Fruit fly (Drosophila melanogaster): ENCODE results near the gene CG7778.
A peak's percentile ranks its signal among the peaks of the same experiment; 100 is the strongest.

The CG7778 gene

DNA sequence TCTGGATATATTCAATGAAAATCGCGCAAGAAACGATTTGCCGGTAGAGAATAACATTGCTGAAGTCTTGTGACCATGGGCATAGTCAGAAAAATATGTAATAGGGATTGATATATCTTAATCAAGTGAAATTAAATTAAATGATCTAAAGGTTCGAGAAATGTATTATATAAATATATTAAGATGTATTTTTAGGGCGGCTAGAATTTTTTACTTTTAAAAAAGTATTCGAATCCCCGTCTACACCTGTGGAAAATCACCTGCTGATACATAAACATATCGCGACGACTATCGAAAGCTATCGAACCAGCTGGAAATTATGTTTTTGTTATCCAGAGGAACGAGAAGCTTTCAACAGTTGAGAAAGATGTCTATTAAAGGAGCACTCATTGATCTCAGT is 30.3 kb downstream of the CG7778 start, which contains the start of the genes CG13390 and CG17294 (continued):
- peak; percentile 100 for TF ChIP-seq stc (GFP tag; IDR thresholded peaks at IDR 0.05)
- peak; percentile 81 for TF ChIP-seq CG4282 (GFP tag; optimal IDR thresholded peaks at IDR 0.05)
- peak; percentile 100 for TF ChIP-seq CG3847 (GFP tag; IDR thresholded peaks at IDR 0.05)
- TF ChIP-seq tio (GFP tag; optimal IDR thresholded peaks at IDR 0.05): peak; percentile 98
- peak; percentile 100 for TF ChIP-seq dmrt99B (tag; optimal IDR thresholded peaks at IDR 0.05)
- TF ChIP-seq cato (GFP tag; optimal IDR thresholded peaks at IDR 0.05; ENCODE audit: borderline replicate concordance): peak; percentile 98
- TF ChIP-seq knrl (GFP tag; IDR thresholded peaks at IDR 0.05; ENCODE audit: partially characterized antibody): peak; percentile 76
- TF ChIP-seq Dbx (GFP tag; IDR thresholded peaks at IDR 0.05): peak; percentile 100
- TF ChIP-seq bab2 (GFP tag; optimal IDR thresholded peaks at IDR 0.05): peak; percentile 96
- TF ChIP-seq corto (GFP tag; optimal IDR thresholded peaks at IDR 0.05): peak; percentile 99
- peak; percentile 99 for TF ChIP-seq CG4617 (GFP tag; optimal IDR thresholded peaks at IDR 0.05; ENCODE audit: borderline replicate concordance)
- peak; percentile 92 for TF ChIP-seq CG16863 (GFP tag; optimal IDR thresholded peaks at IDR 0.05)
- TF ChIP-seq Doc2 (GFP tag; IDR thresholded peaks at IDR 0.05): peak; percentile 98
- peak; percentile 99 for TF ChIP-seq CG2199 (GFP tag; IDR thresholded peaks at IDR 0.05)
- TF ChIP-seq CG3838 (GFP tag; optimal IDR thresholded peaks at IDR 0.05): peak; percentile 96
- peak; percentile 99 for TF ChIP-seq CG6689 (GFP tag; IDR thresholded peaks at IDR 0.05)
- peak; percentile 100 for TF ChIP-seq CG17359 (tag; optimal IDR thresholded peaks at IDR 0.05)
- TF ChIP-seq HLH4C (GFP tag; IDR thresholded peaks at IDR 0.05; ENCODE audit: partially characterized antibody): peak; percentile 76
- peak; percentile 99 for TF ChIP-seq jigr1 (GFP tag; IDR thresholded peaks at IDR 0.05)
- peak; percentile 97 for TF ChIP-seq kni (GFP tag; optimal IDR thresholded peaks at IDR 0.05)
- peak; percentile 99 for TF ChIP-seq YL-1 (GFP tag; optimal IDR thresholded peaks at IDR 0.05)
- TF ChIP-seq dan (GFP tag; IDR thresholded peaks at IDR 0.05): peak; percentile 97
- peak; percentile 96 to 100 for TF ChIP-seq Hr51 (GFP tag; optimal IDR thresholded peaks at IDR 0.05)
- TF ChIP-seq CG15514 (GFP tag; optimal IDR thresholded peaks at IDR 0.05): peak; percentile 98
- peak; percentile 100 for TF ChIP-seq CG9817 (tag; optimal IDR thresholded peaks at IDR 0.05)
- TF ChIP-seq Dad (GFP tag; optimal IDR thresholded peaks at IDR 0.05): peak; percentile 91
- TF ChIP-seq slp2 (GFP tag; optimal IDR thresholded peaks at IDR 0.05): peak; percentile 88
- TF ChIP-seq CG15269 (tag; optimal IDR thresholded peaks at IDR 0.05): peak; percentile 100
- TF ChIP-seq CG13775 (GFP tag; optimal IDR thresholded peaks at IDR 0.05): peak; percentile 99
- peak; percentile 94 for TF ChIP-seq CG17186 (GFP tag; optimal IDR thresholded peaks at IDR 0.05)
- TF ChIP-seq CoRest (tag; optimal IDR thresholded peaks at IDR 0.05): peak; percentile 100
- peak; percentile 37 for TF ChIP-seq CG14965 (GFP tag; optimal IDR thresholded peaks at IDR 0.05; ENCODE audit: borderline replicate concordance)
- TF ChIP-seq eyg (GFP tag; optimal IDR thresholded peaks at IDR 0.05): peak; percentile 91
- TF ChIP-seq tin (GFP tag; optimal IDR thresholded peaks at IDR 0.05): peak; percentile 99
- TF ChIP-seq luna (GFP tag; optimal IDR thresholded peaks at IDR 0.05): peak; percentile 86
- TF ChIP-seq aop (GFP tag; IDR thresholded peaks at IDR 0.05): peak; percentile 97
- peak; percentile 100 for TF ChIP-seq NFAT (GFP tag; IDR thresholded peaks at IDR 0.05)
- TF ChIP-seq seq (GFP tag; IDR thresholded peaks at IDR 0.05): peak; percentile 99
- peak; percentile 76 for TF ChIP-seq Sry-β (GFP tag; optimal IDR thresholded peaks at IDR 0.05)
- peak; percentile 90 for TF ChIP-seq CG4360 (GFP tag; IDR thresholded peaks at IDR 0.05)
- TF ChIP-seq CG12391 (tag; optimal IDR thresholded peaks at IDR 0.05): peak; percentile 100
- peak; percentile 98 for TF ChIP-seq tup (GFP tag; optimal IDR thresholded peaks at IDR 0.05)

Measured in whole organism, embryonic.